Worm (Caenorhabditis elegans): ENCODE results near the gene srh-304.

DNA sequence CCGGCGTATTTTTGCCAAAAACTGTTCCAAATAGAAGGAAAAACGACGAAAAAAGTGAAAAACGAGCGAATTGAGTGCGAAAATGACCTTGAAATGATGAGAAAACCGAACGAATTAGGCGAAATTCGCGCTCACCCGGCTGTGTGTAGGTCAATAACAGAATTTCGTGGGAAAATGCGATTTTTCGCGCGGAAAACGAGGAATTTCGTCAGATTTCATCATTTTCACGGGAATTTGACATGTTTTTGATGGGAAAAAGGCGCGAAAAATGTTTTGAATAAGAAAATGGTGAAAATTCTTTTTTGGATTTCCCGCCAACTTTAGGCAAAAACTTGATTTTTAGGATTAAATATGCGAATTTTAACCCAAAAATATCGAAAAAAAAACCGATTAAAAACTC is 30.7 kb downstream of the srh-304 start:
- TF ChIP-seq nhr-77 (tag; optimal IDR thresholded peaks at IDR 0.05) (no peak), unc-39 (tag; optimal IDR thresholded peaks at IDR 0.05) (no peak), lin-13 (GFP tag; optimal IDR thresholded peaks at IDR 0.05) (no peak), unc-130 (GFP tag; optimal IDR thresholded peaks at IDR 0.05) (no peak), F37D6.2 (tag; optimal IDR thresholded peaks at IDR 0.05) (no peak), snpc-4 (tag; optimal IDR thresholded peaks at IDR 0.05) (no peak), egl-27 (tag; optimal IDR thresholded peaks at IDR 0.05) (no peak), sdz-12 (GFP tag; optimal IDR thresholded peaks at IDR 0.05) (no peak), unc-62 (GFP tag; optimal IDR thresholded peaks at IDR 0.05 in 1 of 2) (no peak), unc-62 (tag; optimal IDR thresholded peaks at IDR 0.05) (no peak), hlh-30 (tag; optimal IDR thresholded peaks at IDR 0.05; ENCODE audit: insufficient read depth) (no peak), spr-3 (GFP tag; optimal IDR thresholded peaks at IDR 0.05) (no peak), lin-1 (GFP tag; IDR thresholded peaks at IDR 0.05) (no peak), set-16 (GFP tag; IDR thresholded peaks at IDR 0.05) (no peak)

Measured in whole organism, L4 larva.